Worm (Caenorhabditis elegans) whole organism, mixed stage, embryonic: Measurements from ENCODE around the gene Y69A2AR.24.

Source experiments
- bed-3 ChIP-seq: fragments of 200-800 bp; sonication (Bioruptor generic); optimal IDR thresholded peaks from 3 replicates; lab custom pipeline; 2018; ENCODE audit warnings: mild to moderate bottlenecking, missing genetic modification characterization, moderate library complexity, missing compliant biosample characterization
- ceh-43 ChIP-seq: fragments of 200-800 bp; sonication (Bioruptor generic); optimal IDR thresholded peaks from 2 replicates; lab custom pipeline; 2018; ENCODE audit warnings: mild to moderate bottlenecking, missing genetic modification characterization, moderate library complexity, missing compliant biosample characterization
- elt-1 ChIP-seq: sonication (generic microtip); optimal IDR thresholded peaks from 2 replicates; lab custom pipeline; 2017; ENCODE audit warnings: missing genetic modification characterization, mild to moderate bottlenecking, missing compliant biosample characterization, antibody characterized with exemption, moderate library complexity, borderline replicate concordance; ENCODE audit not compliant: insufficient read depth
- elt-3 ChIP-seq: fragments of 150-350 bp; optimal IDR thresholded peaks from 2 replicates; lab custom pipeline; 2014; ENCODE audit warnings: missing biosample characterization, missing genetic modification characterization
- lin-13 ChIP-seq: fragments of 150-350 bp; optimal IDR thresholded peaks from 2 replicates; lab custom pipeline; 2014; ENCODE audit warnings: missing biosample characterization, missing genetic modification characterization
- nhr-237 ChIP-seq: fragments of 150-350 bp; optimal IDR thresholded peaks from 2 replicates; lab custom pipeline; 2014; ENCODE audit warnings: missing biosample characterization, missing genetic modification characterization
- nhr-28 ChIP-seq: fragments of 150-350 bp; optimal IDR thresholded peaks from 2 replicates; lab custom pipeline; 2014; ENCODE audit warnings: missing biosample characterization, missing genetic modification characterization
- nhr-76 ChIP-seq: sonication (generic microtip); optimal IDR thresholded peaks from 2 replicates; lab custom pipeline; 2017; ENCODE audit warnings: missing biosample characterization, missing genetic modification characterization
- sem-2 ChIP-seq: fragments of 200-800 bp; sonication (Bioruptor generic); optimal IDR thresholded peaks from 2 replicates; lab custom pipeline; 2018; ENCODE audit warnings: mild to moderate bottlenecking, missing genetic modification characterization, missing compliant biosample characterization
- sptf-1 ChIP-seq: sonication (generic microtip); optimal IDR thresholded peaks from 2 replicates; lab custom pipeline; 2017; ENCODE audit warnings: mild to moderate bottlenecking, missing genetic modification characterization, moderate library complexity, missing compliant biosample characterization
- unc-120 ChIP-seq: sonication (generic microtip); optimal IDR thresholded peaks from 2 replicates; lab custom pipeline; 2017; ENCODE audit warnings: missing genetic modification characterization, missing compliant biosample characterization; ENCODE audit not compliant: poor library complexity, severe bottlenecking
- unc-39 ChIP-seq: fragments of 150-350 bp; optimal IDR thresholded peaks from 2 replicates; lab custom pipeline; 2014; ENCODE audit warnings: missing biosample characterization, missing genetic modification characterization
- unc-62 ChIP-seq: fragments of 150-350 bp; optimal IDR thresholded peaks from 2 replicates; lab custom pipeline; 2014; ENCODE audit warnings: missing biosample characterization, missing genetic modification reagents, missing genetic modification characterization

ce11 chrIV:2552276-2552675 is 11.6 kb downstream of the Y69A2AR.24 start:
- TF ChIP-seq sem-2 (GFP tag; lab: Kevin White, UChicago) (no peak), bed-3 (no peak), nhr-28 (no peak), sptf-1 (tag; lab: Kevin White, UChicago) (no peak), elt-1 (tag; lab: Kevin White, UChicago) (no peak), unc-120 (tag; lab: Kevin White, UChicago) (no peak), unc-62 (no peak), unc-39 (no peak), nhr-76 (tag; lab: Kevin White, UChicago) (no peak), nhr-237 (tag; lab: Kevin White, UChicago) (no peak), lin-13 (tag; lab: Kevin White, UChicago) (no peak), elt-3 (tag; lab: Kevin White, UChicago) (no peak), ceh-43 (GFP tag; lab: Kevin White, UChicago) (no peak)
